Worm (Caenorhabditis elegans): ENCODE measurements around the gene F53H1.4.

Gene F53H1.4

ce11 chrIV:1349352-1349751, 39.4 kb downstream of the F53H1.4 start:
- TF ChIP-seq egl-18 (GFP tag; IDR thresholded peaks at IDR 0.05), result no peak
- TF ChIP-seq let-607 (tag; optimal IDR thresholded peaks at IDR 0.05), result no peak

DNA sequence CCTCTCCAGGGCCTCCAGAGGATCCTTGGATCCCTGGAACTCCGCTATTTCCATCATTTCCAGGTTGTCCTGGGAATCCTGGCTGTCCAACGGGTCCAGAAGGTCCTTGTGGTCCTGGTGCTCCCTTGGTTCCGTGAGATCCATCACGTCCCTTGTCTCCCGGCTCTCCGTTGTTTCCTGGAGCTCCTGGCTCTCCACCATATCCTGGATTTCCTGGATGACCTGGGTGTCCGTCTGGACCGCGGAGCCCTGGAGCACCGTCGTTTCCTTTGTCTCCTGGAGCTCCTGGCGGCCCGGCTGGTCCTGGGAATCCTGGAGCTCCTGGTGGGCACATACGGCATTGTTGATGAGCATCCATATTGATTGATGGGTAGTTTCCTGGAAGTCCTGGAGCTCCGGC, 43.8 kb downstream of the F53H1.4 start:
- no peak for TF ChIP-seq mel-28 (tag; optimal IDR thresholded peaks at IDR 0.05; ENCODE audit: borderline replicate concordance)
- TF ChIP-seq ceh-79 (tag; optimal IDR thresholded peaks at IDR 0.05), result no peak
- TF ChIP-seq egrh-3 (GFP tag; IDR thresholded peaks at IDR 0.05), result peak; percentile 79; the same call in 1 of the 2 replicates
- TF ChIP-seq zfh-2 (GFP tag; conservative IDR thresholded peaks at IDR 0.05), result peak; percentile 91

- TF ChIP-seq tbp1 (GFP tag; optimal IDR thresholded peaks at IDR 0.05) (peak; percentile 37), lag-1 (GFP tag; IDR thresholded peaks at IDR 0.05) (no peak)
Measured at ce11 chrIV:1355147-1355546, 45.2 kb downstream of the F53H1.4 start, which contains the start of gene col-104. Gene col-104 (minus strand): TSS chrIV:1355305.

DNA sequence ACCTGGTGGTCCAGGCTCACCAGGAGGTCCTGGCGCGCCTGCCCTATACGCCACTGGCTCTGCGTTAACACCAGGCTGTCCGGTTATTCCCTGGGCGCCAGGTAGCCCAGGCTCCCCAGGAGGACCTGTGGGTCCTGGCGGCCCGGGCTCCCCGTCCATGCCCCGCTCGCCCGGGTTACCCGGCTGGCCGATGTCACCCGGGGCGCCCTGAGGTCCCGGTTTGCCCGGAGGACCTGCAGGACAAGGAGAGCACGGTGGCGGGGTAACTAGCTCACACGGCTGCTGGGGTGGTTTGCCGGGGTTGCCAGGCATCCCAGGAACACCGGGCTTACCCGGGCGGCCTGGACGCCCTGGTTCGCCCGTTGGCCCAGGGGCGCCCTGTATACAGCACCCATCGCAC, 48.1 kb downstream of the F53H1.4 start:
- TF ChIP-seq mcd-1 (GFP tag; IDR thresholded peaks at IDR 0.05) (peak; percentile 53; the same call in 1 of the 2 replicates), F52B5.7 (tag; optimal IDR thresholded peaks at IDR 0.05) (peak; percentile 66), ztf-28 (GFP tag; IDR thresholded peaks at IDR 0.05) (0 out of 2 replicates have a peak, but pooled peaks have one; percentile 23), ceh-91 (GFP tag; IDR thresholded peaks at IDR 0.05) (0 out of 2 replicates have a peak, but pooled peaks have one; percentile 10), F57C9.4 (tag; optimal IDR thresholded peaks at IDR 0.05) (no peak), zfh-2 (GFP tag; conservative IDR thresholded peaks at IDR 0.05) (peak; percentile 96), cebp-2 (GFP tag; IDR thresholded peaks at IDR 0.05) (0 out of 2 replicates have a peak, but pooled peaks have one; percentile 10), egrh-3 (GFP tag; IDR thresholded peaks at IDR 0.05) (peak; percentile 99), attf-3 (GFP tag; conservative IDR thresholded peaks at IDR 0.05) (0 out of 2 replicates have a peak, but pooled peaks have one; percentile 12), sea-2 (GFP tag; IDR thresholded peaks at IDR 0.05) (no peak), nfyb-1 (GFP tag; IDR thresholded peaks at IDR 0.05) (0 out of 2 replicates have a peak, but pooled peaks have one; percentile 65), ztf-6 (GFP tag; IDR thresholded peaks at IDR 0.05) (no peak), B0261.1 (tag; optimal IDR thresholded peaks at IDR 0.05) (no peak)

DNA sequence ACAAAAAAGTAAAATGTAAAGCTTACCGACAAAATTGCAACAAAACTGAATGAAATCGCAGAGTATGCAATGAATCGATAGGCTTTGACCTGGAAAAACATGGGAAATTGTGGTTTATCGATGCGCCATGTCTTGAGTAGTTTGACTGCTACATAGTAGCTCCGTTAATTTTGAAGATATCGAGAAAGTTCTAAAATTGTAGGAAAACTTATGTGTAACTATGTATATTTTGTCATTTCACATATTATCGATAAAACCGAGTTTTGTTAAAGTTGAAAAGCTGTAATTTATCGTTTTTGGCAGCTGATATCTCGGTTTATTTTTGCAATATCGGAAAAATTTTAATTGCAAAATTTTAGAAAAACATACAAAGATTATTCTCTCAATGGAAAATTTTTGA, 49.2 kb downstream of the F53H1.4 start, which contains the start of gene col-105:
col-105 (minus strand) TSS at position 101 of the 400 bp plus-strand sequence.
- TF ChIP-seq F55B11.4 (tag; optimal IDR thresholded peaks at IDR 0.05; ENCODE audit: borderline replicate concordance, insufficient read depth) (no peak), snpc-3.4 (tag; optimal IDR thresholded peaks at IDR 0.05) (no peak), ets-4 (GFP tag; optimal IDR thresholded peaks at IDR 0.05) (no peak), pbrm-1 (GFP tag; IDR thresholded peaks at IDR 0.05) (no peak), hmg-20 (GFP tag; IDR thresholded peaks at IDR 0.05) (no peak), dox-1 (GFP tag; IDR thresholded peaks at IDR 0.05) (no peak), nfya-1 (tag; optimal IDR thresholded peaks at IDR 0.05; ENCODE audit: borderline replicate concordance, insufficient read depth) (no peak), nfya-2 (GFP tag; IDR thresholded peaks at IDR 0.05) (no peak), ztf-28 (GFP tag; IDR thresholded peaks at IDR 0.05) (no peak), him-1 (tag; optimal IDR thresholded peaks at IDR 0.05) (no peak), snpc-1.1 (tag; optimal IDR thresholded peaks at IDR 0.05; ENCODE audit: insufficient read depth) (no peak), F22D6.2 (tag; optimal IDR thresholded peaks at IDR 0.05) (no peak), rcor-1 (GFP tag; IDR thresholded peaks at IDR 0.05) (no peak), F52B5.7 (tag; optimal IDR thresholded peaks at IDR 0.05) (no peak), mcd-1 (GFP tag; IDR thresholded peaks at IDR 0.05) (no peak)

Data from whole organism, young adult.